Worm (Caenorhabditis elegans): Measurements from ENCODE around the gene arrd-4.
"Not testable (repeated sequence)": the region's sequence is repeated elsewhere in the genome, so short reads cannot be mapped to it uniquely, and the experiment has no call there.

DNA sequence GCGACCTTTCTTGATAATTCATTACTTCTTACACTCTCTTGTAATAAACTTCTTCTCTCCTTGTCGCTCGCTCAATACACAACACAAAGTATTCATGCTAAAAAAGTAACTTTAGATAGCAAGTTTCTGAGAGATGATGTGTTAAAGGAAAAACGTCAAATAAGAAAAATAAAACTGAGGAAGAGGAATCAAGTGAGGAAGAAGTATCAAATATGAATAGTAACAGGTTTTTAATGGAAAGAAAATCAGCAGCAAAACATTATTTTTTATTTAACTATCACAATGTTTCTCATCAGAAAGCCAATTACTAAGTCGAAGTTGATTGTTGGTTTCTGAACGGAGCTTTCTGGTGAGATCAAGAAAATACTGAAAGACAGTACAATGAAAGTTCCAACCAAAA, 28.3 kb upstream of the arrd-4 start, which contains the start of gene chil-1:
- TF ChIP-seq egl-27 (tag; optimal IDR thresholded peaks at IDR 0.05); nhr-237 (tag; optimal IDR thresholded peaks at IDR 0.05); ama-1 (optimal IDR thresholded peaks at IDR 0.05); aly-2 (tag; optimal IDR thresholded peaks at IDR 0.05); snpc-4 (tag; optimal IDR thresholded peaks at IDR 0.05); nhr-129 (tag; optimal IDR thresholded peaks at IDR 0.05); R02D3.7 (tag; optimal IDR thresholded peaks at IDR 0.05); unc-62 (GFP tag; optimal IDR thresholded peaks at IDR 0.05); crh-2 (tag; optimal IDR thresholded peaks at IDR 0.05); mdl-1 (tag; optimal IDR thresholded peaks at IDR 0.05); F13H6.1 (tag; optimal IDR thresholded peaks at IDR 0.05); nhr-6 (tag; optimal IDR thresholded peaks at IDR 0.05): not testable (repeated sequence)
